Fruit fly (Drosophila melanogaster) whole organism, prepupa: ENCODE results near the gene Kul.

Experiments
- CG10669 ChIP-seq: fragments of 200-800 bp; sonication (Bioruptor generic); optimal IDR thresholded peaks from 3 replicates; lab custom pipeline; 2018; ENCODE audit warnings: missing biosample characterization, mild to moderate bottlenecking, missing genetic modification characterization, moderate library complexity
- CG11294 ChIP-seq: fragments of 200-800 bp; sonication (Bioruptor generic); IDR thresholded peaks from 2 replicates; pipeline ENCODE4 v1.3.6; 2022; ENCODE audit warnings: missing biosample characterization, missing genetic modification characterization
- CG11902 ChIP-seq: fragments of 200-800 bp; sonication (Bioruptor generic); optimal IDR thresholded peaks from 3 replicates; lab custom pipeline; 2016; ENCODE audit warnings: missing biosample characterization, missing genetic modification characterization
- CG15336 ChIP-seq: fragments of 200-800 bp; sonication (Bioruptor generic); IDR thresholded peaks from 2 replicates; pipeline ENCODE4 v1.3.6; 2022; ENCODE audit warnings: missing biosample characterization, missing genetic modification characterization
- CG34406 ChIP-seq: fragments of 200-800 bp; sonication (Bioruptor generic); optimal IDR thresholded peaks from 3 replicates; lab custom pipeline; 2016; ENCODE audit warnings: missing biosample characterization, missing genetic modification characterization
- CG3919 ChIP-seq: fragments of 200-800 bp; sonication (Bioruptor generic); optimal IDR thresholded peaks from 3 replicates; lab custom pipeline; 2016; ENCODE audit warnings: missing biosample characterization, missing genetic modification characterization
- CG4318 ChIP-seq: fragments of 200-800 bp; sonication (Bioruptor generic); optimal IDR thresholded peaks from 3 replicates; lab custom pipeline; 2017; ENCODE audit warnings: missing biosample characterization, mild to moderate bottlenecking, missing genetic modification characterization
- CG6163 ChIP-seq: fragments of 200-800 bp; sonication (Bioruptor generic); IDR thresholded peaks from 3 replicates; pipeline ENCODE4 v1.3.6; 2022; ENCODE audit warnings: missing biosample characterization, missing genetic modification characterization
- CG6792 ChIP-seq: fragments of 200-800 bp; sonication (Bioruptor generic); optimal IDR thresholded peaks from 3 replicates; lab custom pipeline; 2016; ENCODE audit warnings: missing biosample characterization, missing genetic modification characterization
- CG6808 ChIP-seq: fragments of 200-800 bp; sonication (Bioruptor generic); optimal IDR thresholded peaks from 3 replicates; lab custom pipeline; 2017; ENCODE audit warnings: missing biosample characterization, missing genetic modification characterization, mild to moderate bottlenecking, moderate library complexity, missing genetic modification reagents
- CG6854 ChIP-seq: fragments of 200-800 bp; sonication (Bioruptor generic); optimal IDR thresholded peaks from 2 replicates; lab custom pipeline; 2017; ENCODE audit warnings: missing biosample characterization, mild to moderate bottlenecking, missing genetic modification characterization
- CG8632 ChIP-seq: fragments of 200-800 bp; sonication (Bioruptor generic); optimal IDR thresholded peaks from 3 replicates; lab custom pipeline; 2016; ENCODE audit warnings: missing biosample characterization, missing genetic modification characterization
- Eip78C ChIP-seq: fragments of 200-800 bp; sonication (Bioruptor generic); peaks from one replicate; lab custom pipeline; 2016; ENCODE audit warnings: missing biosample characterization, missing genetic modification characterization
- Eip93F ChIP-seq: fragments of 200-800 bp; sonication (Bioruptor generic); optimal IDR thresholded peaks from 2 replicates; lab custom pipeline; 2016; ENCODE audit warnings: missing biosample characterization, mild to moderate bottlenecking, missing genetic modification characterization
- Ets96B ChIP-seq: fragments of 200-800 bp; optimal IDR thresholded peaks from 2 replicates; lab custom pipeline; 2019; ENCODE audit warnings: missing biosample characterization, mild to moderate bottlenecking, missing genetic modification characterization, moderate library complexity
- Hr38 ChIP-seq: sonication (Bioruptor generic); optimal IDR thresholded peaks from 2 replicates; lab custom pipeline; 2016; ENCODE audit warnings: missing biosample characterization, missing genetic modification characterization
- Hr39 ChIP-seq: fragments of 200-800 bp; sonication (Bioruptor generic); optimal IDR thresholded peaks from 2 replicates; lab custom pipeline; 2016; ENCODE audit warnings: missing biosample characterization, missing genetic modification characterization
- Hr4 ChIP-seq: fragments of 200-800 bp; sonication (Bioruptor generic); optimal IDR thresholded peaks from 3 replicates; lab custom pipeline; 2016; ENCODE audit warnings: missing biosample characterization, missing genetic modification characterization
- Met ChIP-seq: fragments of 200-800 bp; sonication (Bioruptor generic); optimal IDR thresholded peaks from 3 replicates; lab custom pipeline; 2016; ENCODE audit warnings: missing biosample characterization, missing genetic modification characterization
- Sox102F ChIP-seq: fragments of 200-800 bp; sonication (Bioruptor generic); optimal IDR thresholded peaks from 2 replicates; lab custom pipeline; 2016; ENCODE audit warnings: missing biosample characterization, mild to moderate bottlenecking, missing genetic modification characterization
- Sox14 ChIP-seq: fragments of 200-800 bp; sonication (Bioruptor generic); optimal IDR thresholded peaks from 3 replicates; lab custom pipeline; 2016; ENCODE audit warnings: missing biosample characterization, missing genetic modification characterization
- acj6 ChIP-seq: fragments of 200-800 bp; sonication (Bioruptor generic); optimal IDR thresholded peaks from 3 replicates; lab custom pipeline; 2016; ENCODE audit warnings: missing biosample characterization, missing genetic modification characterization
- cyc ChIP-seq: fragments of 200-800 bp; sonication (Bioruptor generic); optimal IDR thresholded peaks from 3 replicates; lab custom pipeline; 2016; ENCODE audit warnings: missing biosample characterization, missing genetic modification characterization
- dac ChIP-seq: fragments of 200-800 bp; sonication (Bioruptor generic); optimal IDR thresholded peaks from 2 replicates; lab custom pipeline; 2017; ENCODE audit warnings: missing biosample characterization, mild to moderate bottlenecking, missing genetic modification characterization
- dsx ChIP-seq: fragments of 200-800 bp; optimal IDR thresholded peaks from 3 replicates; lab custom pipeline; 2019; ENCODE audit warnings: missing biosample characterization, mild to moderate bottlenecking, missing genetic modification characterization, moderate library complexity; ENCODE audit not compliant: poor library complexity, severe bottlenecking
- eg ChIP-seq: fragments of 200-800 bp; sonication (Bioruptor generic); IDR thresholded peaks from 3 replicates; pipeline ENCODE4 v1.3.6; 2022; ENCODE audit warnings: missing biosample characterization, missing genetic modification characterization
- fd59A ChIP-seq: fragments of 200-800 bp; sonication (Bioruptor generic); optimal IDR thresholded peaks from 2 replicates; lab custom pipeline; 2017; ENCODE audit warnings: missing biosample characterization, mild to moderate bottlenecking, missing genetic modification characterization, missing genetic modification reagents
- fd85E ChIP-seq: fragments of 200-800 bp; sonication (Bioruptor generic); optimal IDR thresholded peaks from 3 replicates; lab custom pipeline; 2016; ENCODE audit warnings: missing biosample characterization, missing genetic modification characterization
- fkh ChIP-seq: fragments of 200-800 bp; sonication (Bioruptor generic); optimal IDR thresholded peaks from 3 replicates; lab custom pipeline; 2017; ENCODE audit warnings: missing biosample characterization, mild to moderate bottlenecking, missing genetic modification characterization, moderate library complexity
- net ChIP-seq: fragments of 200-800 bp; sonication (Bioruptor generic); optimal IDR thresholded peaks from 3 replicates; lab custom pipeline; 2016; ENCODE audit warnings: missing biosample characterization, missing genetic modification characterization
- ss ChIP-seq, 2 experiments: fragments of 200-800 bp; sonication (Bioruptor generic); optimal IDR thresholded peaks; 2 replicates in 1 of 2; 3 replicates in 1 of 2; lab custom pipeline; 2017 to 2018; ENCODE audit warnings: mild to moderate bottlenecking in 2 of 2, missing biosample characterization in 2 of 2, missing genetic modification characterization in 2 of 2, moderate library complexity in 1 of 2
- svp ChIP-seq: fragments of 200-800 bp; sonication (Bioruptor generic); peaks from one replicate; lab custom pipeline; 2016; ENCODE audit warnings: missing biosample characterization, missing genetic modification characterization
- topi ChIP-seq: fragments of 200-800 bp; sonication (Bioruptor generic); optimal IDR thresholded peaks from 3 replicates; lab custom pipeline; 2016; ENCODE audit warnings: missing biosample characterization, missing genetic modification characterization
- vri ChIP-seq: fragments of 200-800 bp; sonication (Bioruptor generic); optimal IDR thresholded peaks from 3 replicates; lab custom pipeline; 2016; ENCODE audit warnings: missing biosample characterization, mild to moderate bottlenecking, missing genetic modification characterization

The Kul gene

DNA sequence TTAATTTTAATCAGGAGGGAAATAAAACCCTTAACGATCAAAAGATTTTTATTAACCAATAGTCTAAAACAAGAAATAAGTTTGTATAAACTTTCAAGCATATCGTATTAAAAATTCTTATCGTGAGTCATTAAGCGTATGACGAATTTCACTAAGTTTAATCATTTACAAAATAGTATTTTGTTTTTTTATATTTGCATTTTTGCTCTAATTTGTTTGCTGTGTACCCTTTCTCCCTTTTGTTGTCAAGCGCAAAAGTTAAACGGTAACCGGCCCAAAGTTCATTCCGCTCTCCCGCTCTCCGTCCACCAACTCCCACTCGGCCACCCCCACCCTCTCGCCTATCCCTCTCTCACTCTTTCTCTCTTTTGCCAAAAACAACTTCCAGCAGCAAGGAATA lies 38.2 kb downstream of the Kul start (continued):
- no peak for TF ChIP-seq fd59A (GFP tag; lab: Kevin White, UChicago)
- peak; percentile 46 for TF ChIP-seq cyc (GFP tag; lab: Kevin White, UChicago)
- no peak for TF ChIP-seq net
- peak; percentile 68 for TF ChIP-seq Hr39
- no peak for TF ChIP-seq svp (GFP tag; lab: Kevin White, UChicago)
- no peak for TF ChIP-seq fkh (GFP tag; lab: Kevin White, UChicago)
- TF ChIP-seq CG34406 (GFP tag; lab: Kevin White, UChicago): peak; percentile 40
- TF ChIP-seq CG8632 (GFP tag; lab: Kevin White, UChicago): no peak
- TF ChIP-seq Met (GFP tag; lab: Kevin White, UChicago): no peak
- peak; percentile 9 for TF ChIP-seq Sox14 (GFP tag; lab: Kevin White, UChicago)
- no peak for TF ChIP-seq Ets96B (tag; lab: Kevin White, UChicago)
- TF ChIP-seq CG6163 (GFP tag; lab: Robert Waterston, UW): peak; percentile 33; the same call in 1 of the 3 replicates
- TF ChIP-seq CG10669 (GFP tag; lab: Kevin White, UChicago): peak; percentile 1
- peak; percentile 16 for TF ChIP-seq CG6792 (GFP tag; lab: Kevin White, UChicago)
- TF ChIP-seq CG6854 (GFP tag; lab: Kevin White, UChicago): peak; percentile 10
- peak; percentile 46 for TF ChIP-seq CG15336 (GFP tag; lab: Robert Waterston, UW)

DNA sequence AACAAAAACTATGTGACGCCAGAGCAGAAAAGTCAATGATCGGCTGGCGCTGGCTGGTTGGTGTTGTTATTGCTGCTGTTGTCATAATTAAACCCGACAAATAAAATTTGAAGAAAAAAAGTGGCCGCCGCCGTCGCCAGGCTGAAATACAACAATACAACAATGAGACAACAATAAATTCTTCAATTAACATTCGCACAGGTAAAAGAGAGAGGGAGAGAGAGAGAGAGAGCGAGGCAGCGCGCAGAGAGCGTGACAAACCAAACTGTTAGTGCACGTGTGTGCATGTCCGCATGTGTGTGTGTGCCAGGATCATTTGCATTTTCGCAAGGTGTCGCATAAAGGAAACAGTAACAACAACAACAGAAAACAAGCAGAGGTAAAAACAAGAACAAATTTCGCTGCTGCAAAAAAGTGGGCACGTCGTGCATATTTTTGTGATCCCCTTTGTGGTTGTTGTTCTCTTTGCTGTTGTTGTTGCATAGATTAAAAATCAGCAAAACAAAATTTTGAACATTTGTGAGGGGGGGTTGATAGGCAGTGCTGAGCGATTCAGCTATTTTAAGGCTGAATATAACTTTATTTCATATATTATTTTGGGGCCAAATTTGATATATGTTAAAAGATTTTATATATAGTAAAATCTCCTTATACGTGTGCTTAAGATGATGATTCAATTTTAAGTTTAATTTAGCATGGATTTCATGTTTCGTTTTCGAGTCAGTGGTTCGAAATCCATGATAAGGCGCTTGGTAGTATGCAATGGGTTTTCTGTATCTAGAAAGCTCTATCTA lies 38.8 kb downstream of the Kul start:
- TF ChIP-seq dsx (no peak), Eip78C (GFP tag; lab: Kevin White, UChicago) (peak; percentile 56), ss (GFP tag; optimal IDR thresholded peaks at IDR 0.05; lab: Kevin White, UChicago) (peak in 1 of 2 experiments; percentile 39)

DNA sequence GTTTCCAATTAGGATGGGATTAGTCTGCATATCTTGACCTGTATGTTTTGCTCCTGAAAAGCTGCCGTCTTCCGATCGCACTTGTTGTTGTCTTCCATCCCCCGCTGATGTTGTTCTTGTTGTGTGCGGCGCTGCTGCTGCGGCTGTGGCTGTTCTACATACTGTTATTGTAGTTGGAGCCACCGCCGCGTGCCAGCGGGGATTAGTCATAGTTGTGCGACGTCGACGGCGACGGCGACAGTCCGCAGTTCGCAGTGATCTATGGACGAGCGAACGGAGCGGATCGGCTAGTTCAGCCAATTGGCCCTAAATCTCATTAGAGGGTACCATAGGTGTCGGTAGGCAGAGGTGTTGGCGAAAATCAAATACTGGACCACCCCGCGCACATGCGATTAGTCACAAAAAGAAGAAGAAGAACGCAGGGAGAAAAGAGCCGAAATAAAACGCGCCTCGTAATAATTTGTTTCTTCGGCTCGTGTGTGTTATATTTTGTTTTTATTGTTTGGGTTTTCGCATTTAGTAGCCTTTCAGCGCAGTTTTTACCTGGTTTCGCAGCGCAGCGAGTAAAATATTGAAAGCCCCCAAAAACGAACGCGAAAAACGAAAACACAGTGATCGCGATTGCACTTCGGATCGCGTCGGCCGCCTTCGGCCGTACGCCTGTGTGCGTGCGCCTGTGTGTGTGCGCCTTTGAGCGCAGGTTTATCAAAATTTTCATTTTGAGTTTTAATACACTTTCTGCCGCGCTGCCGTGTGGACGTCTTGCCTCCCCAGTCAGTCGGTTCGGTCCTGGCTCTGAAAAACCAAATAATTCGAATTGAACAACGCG lies 39.9 kb downstream of the Kul start, which contains the start of gene kay:
Gene kay, plus strand, starts transcription at position 729 of the 829 bp plus-strand sequence.
- TF ChIP-seq Hr38 (GFP tag; lab: Kevin White, UChicago) (no peak), CG11902 (GFP tag; lab: Kevin White, UChicago) (no peak), vri (peak; percentile 23), Hr4 (GFP tag; lab: Kevin White, UChicago) (no peak), Met (GFP tag; lab: Kevin White, UChicago) (peak; percentile 26), CG3919 (GFP tag; lab: Kevin White, UChicago) (peak; percentile 18), net (no peak), eg (GFP tag; lab: Robert Waterston, UW) (peak; percentile 33; the same call in 2 of the 3 replicates), topi (GFP tag; lab: Kevin White, UChicago) (no peak), acj6 (GFP tag; lab: Kevin White, UChicago) (no peak), Eip78C (GFP tag; lab: Kevin White, UChicago) (peak; percentile 54), CG11294 (GFP tag; lab: Robert Waterston, UW) (no peak), CG4318 (GFP tag; lab: Kevin White, UChicago) (no peak), CG15336 (GFP tag; lab: Robert Waterston, UW) (no peak), Sox102F (GFP tag; lab: Kevin White, UChicago) (peak; percentile 25), Eip93F (peak; percentile 47), dac (GFP tag; lab: Kevin White, UChicago) (no peak), cyc (GFP tag; lab: Kevin White, UChicago) (no peak), svp (GFP tag; lab: Kevin White, UChicago) (peak; percentile 48), CG6854 (GFP tag; lab: Kevin White, UChicago) (peak; percentile 55), CG10669 (GFP tag; lab: Kevin White, UChicago) (peak; percentile 11), ss (GFP tag; optimal IDR thresholded peaks at IDR 0.05; lab: Kevin White, UChicago) (peak in 1 of 2 experiments; percentile 31), CG6163 (GFP tag; lab: Robert Waterston, UW) (0 out of 3 replicates have a peak, but pooled peaks have one; percentile 33), CG6808 (GFP tag; lab: Kevin White, UChicago) (peak; percentile 11), fd85E (GFP tag; lab: Kevin White, UChicago) (no peak)
